Worm (Caenorhabditis elegans) whole organism, L4 larva: ENCODE results near the gene C54C6.11.

Source experiments
- Y5F2A.4 ChIP-seq: fragments of 200-800 bp; sonication (Bioruptor generic); optimal IDR thresholded peaks from 2 replicates; lab custom pipeline; 2018; ENCODE audit warnings: mild to moderate bottlenecking, missing genetic modification characterization, missing compliant biosample characterization
- aha-1 ChIP-seq: fragments of 150-350 bp; peaks from one replicate; lab custom pipeline; 2014; ENCODE audit warnings: missing biosample characterization, missing genetic modification characterization
- ceh-44 ChIP-seq: fragments of 200-800 bp; sonication (Bioruptor generic); IDR thresholded peaks from 2 replicates; pipeline ENCODE4 v1.3.6; 2022; ENCODE audit warnings: missing genetic modification reagents, missing genetic modification characterization, missing compliant biosample characterization
- ceh-62 ChIP-seq: sonication (generic microtip); optimal IDR thresholded peaks from 2 replicates; lab custom pipeline; 2017; ENCODE audit warnings: missing biosample characterization, missing genetic modification characterization
- ceh-82 ChIP-seq: sonication (generic microtip); optimal IDR thresholded peaks from 2 replicates; lab custom pipeline; 2017; ENCODE audit warnings: missing biosample characterization, missing genetic modification characterization
- daf-16 ChIP-seq, 3 experiments: sonication (generic microtip); optimal IDR thresholded peaks; 2 replicates each; lab custom pipeline; 2016 to 2017; ENCODE audit warnings: missing genetic modification characterization in 3 of 3, missing genetic modification reagents in 3 of 3, mild to moderate bottlenecking in 2 of 3, missing compliant biosample characterization in 2 of 3, missing biosample characterization in 1 of 3, moderate library complexity in 1 of 3
- dmd-6 ChIP-seq: fragments of 200-800 bp; sonication (Bioruptor generic); IDR thresholded peaks from 2 replicates; pipeline ENCODE4 v1.3.6; 2022; ENCODE audit warnings: missing genetic modification reagents, missing genetic modification characterization, missing compliant biosample characterization
- hif-1 ChIP-seq, 2 experiments: sonication (generic microtip); optimal IDR thresholded peaks; 2 replicates each; lab custom pipeline; 2016 to 2017; ENCODE audit warnings: missing compliant biosample characterization in 2 of 2, missing genetic modification characterization in 2 of 2, missing genetic modification reagents in 2 of 2, missing genotype in 2 of 2, mild to moderate bottlenecking in 1 of 2
- hlh-11 ChIP-seq: fragments of 200-800 bp; sonication (Bioruptor generic); optimal IDR thresholded peaks from 2 replicates; lab custom pipeline; 2018; ENCODE audit warnings: mild to moderate bottlenecking, missing genetic modification characterization, missing compliant biosample characterization
- lim-7 ChIP-seq: fragments of 200-800 bp; sonication (Bioruptor generic); IDR thresholded peaks from 2 replicates; pipeline ENCODE4 v1.3.6; 2022; ENCODE audit warnings: missing genetic modification characterization, missing compliant biosample characterization
- lin-39 ChIP-seq: fragments of 150-350 bp; optimal IDR thresholded peaks from 2 replicates; lab custom pipeline; 2014; ENCODE audit warnings: missing biosample characterization, missing genetic modification reagents, missing genetic modification characterization
- lsy-2 ChIP-seq, 2 experiments: fragments of 150-350 bp in 1 of 2; sonication (generic microtip) in 1 of 2; optimal IDR thresholded peaks; 2 replicates each; lab custom pipeline; 2014 to 2017; ENCODE audit warnings: missing biosample characterization in 2 of 2, missing genetic modification characterization in 2 of 2
- mdl-1 ChIP-seq, 2 experiments: fragments of 150-350 bp in 1 of 2; sonication (generic microtip) in 1 of 2; optimal IDR thresholded peaks; 2 replicates each; lab custom pipeline; 2014 to 2017; ENCODE audit warnings: missing biosample characterization in 2 of 2, missing genetic modification characterization in 2 of 2
- nhr-102 ChIP-seq: sonication (generic microtip); optimal IDR thresholded peaks from 2 replicates; lab custom pipeline; 2016; ENCODE audit warnings: mild to moderate bottlenecking, missing genetic modification characterization, moderate library complexity, missing compliant biosample characterization
- nhr-28 ChIP-seq: fragments of 150-350 bp; optimal IDR thresholded peaks from 2 replicates; lab custom pipeline; 2014; ENCODE audit warnings: missing biosample characterization, missing genetic modification characterization
- nhr-41 ChIP-seq: fragments of 200-800 bp; sonication (Bioruptor generic); IDR thresholded peaks from 2 replicates; pipeline ENCODE4 v1.3.6; 2022; ENCODE audit warnings: missing genetic modification reagents, missing genetic modification characterization, missing compliant biosample characterization
- nhr-48 ChIP-seq: sonication (generic microtip); optimal IDR thresholded peaks from 2 replicates; lab custom pipeline; 2016; ENCODE audit warnings: mild to moderate bottlenecking, missing genetic modification characterization, missing compliant biosample characterization
- nhr-6 ChIP-seq: fragments of 150-350 bp; optimal IDR thresholded peaks from 2 replicates; lab custom pipeline; 2014; ENCODE audit warnings: missing biosample characterization, missing genetic modification characterization
- nhr-76 ChIP-seq: fragments of 150-350 bp; optimal IDR thresholded peaks from 2 replicates; lab custom pipeline; 2014; ENCODE audit warnings: missing biosample characterization, missing genetic modification characterization
- pqm-1 ChIP-seq: sonication (generic microtip); optimal IDR thresholded peaks from 2 replicates; lab custom pipeline; 2017; ENCODE audit warnings: missing biosample characterization, missing genetic modification characterization
- set-16 ChIP-seq: fragments of 200-800 bp; sonication (Bioruptor generic); IDR thresholded peaks from 2 replicates; pipeline ENCODE4 v1.3.6; 2022; ENCODE audit warnings: missing genetic modification reagents, missing genetic modification characterization, missing compliant biosample characterization
- unc-62 ChIP-seq, 3 experiments: fragments of 150-350 bp in 1 of 3; sonication (generic microtip); optimal IDR thresholded peaks in 2 of 3; peaks in 1 of 3; 1 replicate in 1 of 3; 2 replicates in 2 of 3; lab custom pipeline; 2014 to 2017; ENCODE audit warnings: missing biosample characterization in 3 of 3, missing genetic modification characterization in 3 of 3, missing genetic modification reagents in 3 of 3, missing genotype in 1 of 3
- zfp-2 ChIP-seq: sonication (generic microtip); optimal IDR thresholded peaks from 2 replicates; lab custom pipeline; 2016; ENCODE audit warnings: mild to moderate bottlenecking, missing genetic modification characterization, missing compliant biosample characterization
- zfp-3 ChIP-seq: fragments of 200-800 bp; sonication (Bioruptor generic); conservative IDR thresholded peaks from 2 replicates; pipeline ENCODE4 v1.3.6; 2022; ENCODE audit warnings: missing genetic modification reagents, missing genetic modification characterization, missing compliant biosample characterization
- ztf-11 ChIP-seq: fragments of 150-350 bp; optimal IDR thresholded peaks from 2 replicates; lab custom pipeline; 2014; ENCODE audit warnings: missing biosample characterization, missing genetic modification characterization

Gene C54C6.11

DNA sequence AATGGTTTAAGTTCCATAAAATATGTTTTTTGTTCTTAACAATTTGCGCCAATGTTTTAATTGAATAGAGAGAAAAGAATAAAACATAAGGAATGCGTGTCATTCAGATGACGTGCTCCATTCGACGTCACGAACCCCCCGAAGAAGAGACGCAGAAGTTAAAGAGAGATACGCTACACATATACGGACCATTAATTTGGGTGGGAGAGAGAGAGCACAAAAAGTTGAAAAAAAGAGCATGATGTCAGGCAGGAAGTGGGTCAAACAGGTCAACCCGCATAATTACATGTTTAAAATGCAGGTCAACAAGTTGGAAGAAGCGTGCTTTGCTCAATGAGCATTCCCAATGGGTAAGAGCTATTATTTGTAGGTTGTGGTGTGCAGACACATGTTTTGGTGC, 12.1 kb downstream of the C54C6.11 start:
- TF ChIP-seq mdl-1 (tag; optimal IDR thresholded peaks at IDR 0.05; lab: Kevin White, UChicago) (peak in 1 of 2 experiments; percentile 13), ceh-62 (tag; lab: Kevin White, UChicago) (no peak), ceh-82 (tag; lab: Kevin White, UChicago) (no peak), lsy-2 (tag; optimal IDR thresholded peaks at IDR 0.05; lab: Kevin White, UChicago) (peak in 1 of 2 experiments; percentile 31), nhr-102 (no peak), ztf-11 (no peak), zfp-2 (no peak), lin-39 (no peak), nhr-76 (tag; lab: Kevin White, UChicago) (no peak), aha-1 (tag; lab: Kevin White, UChicago) (no peak)

- TF ChIP-seq aha-1 (tag; lab: Kevin White, UChicago) (peak; percentile 72), pqm-1 (tag; lab: Kevin White, UChicago) (no peak), unc-62 (GFP tag; optimal IDR thresholded peaks at IDR 0.05 in 1 of 2; lab: Kevin White, UChicago) (peak in 1 of 2 experiments; percentile 65), unc-62 (tag; optimal IDR thresholded peaks at IDR 0.05; lab: Kevin White, UChicago) (no peak)
- TF ChIP-seq, all 104 proteins: peak for 2
These were observed 14.2 kb downstream of the C54C6.11 start for ce11 chrIII:3562276-3562675.

DNA sequence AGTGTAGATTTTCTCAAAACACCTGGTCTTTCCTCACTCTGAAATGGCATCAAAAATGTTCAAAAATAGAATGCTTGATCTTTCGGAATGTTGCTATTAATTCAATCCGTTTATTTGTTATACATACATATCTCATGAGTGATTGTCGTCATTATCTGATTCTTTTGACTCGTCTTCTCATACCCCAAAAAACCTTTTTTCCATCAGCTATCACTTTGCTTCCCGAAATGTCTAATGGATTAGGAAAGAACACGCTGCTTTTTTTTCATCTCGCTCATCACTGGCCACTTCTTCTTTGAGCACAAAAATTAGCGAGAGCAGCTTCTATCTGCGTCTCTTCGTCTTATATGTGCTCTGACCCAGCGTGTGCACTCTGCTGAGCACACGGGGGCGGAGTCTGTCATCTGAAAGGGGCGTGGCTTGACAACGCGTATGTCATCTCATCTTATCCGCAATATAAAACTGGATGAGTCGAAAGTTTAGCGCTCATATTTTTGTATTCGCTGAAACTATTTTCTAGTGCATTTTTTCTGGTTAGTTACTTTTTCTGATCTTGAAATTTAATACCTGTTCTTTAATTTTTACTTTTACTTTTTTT, 16.7 kb downstream of the C54C6.11 start:
- TF ChIP-seq lim-7 (no peak), aha-1 (tag; lab: Kevin White, UChicago) (peak; percentile 58)

ce11 chrIII:3566785-3567184, 18.7 kb downstream of the C54C6.11 start:
- TF ChIP-seq set-16 (GFP tag; lab: Robert Waterston, UW): peak; percentile 86
- TF ChIP-seq unc-62 (GFP tag; optimal IDR thresholded peaks at IDR 0.05 in 1 of 2; lab: Kevin White, UChicago): no peak
- no peak for TF ChIP-seq unc-62 (tag; optimal IDR thresholded peaks at IDR 0.05; lab: Kevin White, UChicago)

ce11 chrIII:3569763-3570162, 21.6 kb downstream of the C54C6.11 start:
- TF ChIP-seq aha-1 (tag; lab: Kevin White, UChicago) (peak; percentile 92), hif-1 (tag; optimal IDR thresholded peaks at IDR 0.05; lab: Kevin White, UChicago) (no peak)

ce11 chrIII:3571371-3571902, 23.3 kb downstream of the C54C6.11 start:
- TF ChIP-seq dmd-6 (GFP tag; lab: Robert Waterston, UW) (peak; percentile 77; the same call in 1 of the 2 replicates), nhr-41 (GFP tag; lab: Robert Waterston, UW) (no peak), pqm-1 (tag; lab: Kevin White, UChicago) (peak; percentile 39), nhr-48 (tag; lab: Kevin White, UChicago) (peak; percentile 1), unc-62 (GFP tag; optimal IDR thresholded peaks at IDR 0.05 in 1 of 2; lab: Kevin White, UChicago) (peak in 1 of 2 experiments; percentile 55), unc-62 (tag; optimal IDR thresholded peaks at IDR 0.05; lab: Kevin White, UChicago) (no peak), nhr-6 (tag; lab: Kevin White, UChicago) (peak; percentile 22), zfp-3 (no peak), hlh-11 (tag; lab: Kevin White, UChicago) (peak; percentile 60), Y5F2A.4 (no peak), nhr-28 (peak; percentile 26)
- TF ChIP-seq, all 104 proteins: peak for 7

- TF ChIP-seq ceh-44 (GFP tag; lab: Robert Waterston, UW): no peak
These were observed 25.2 kb downstream of the C54C6.11 start, which contains the start of gene nhr-6 for ce11 chrIII:3573281-3573680. TSS of gene nhr-6 (plus strand) at chrIII:3573581.

ce11 chrIII:3581636-3582035, 33.5 kb downstream of the C54C6.11 start, which contains the start of gene C48D5.3:
TSS of gene C48D5.3 (minus strand) at chrIII:3581736.
- TF ChIP-seq pqm-1 (tag; lab: Kevin White, UChicago) (peak; percentile 44), daf-16 (GFP tag; optimal IDR thresholded peaks at IDR 0.05; lab: Kevin White, UChicago) (no peak), daf-16 (tag; optimal IDR thresholded peaks at IDR 0.05; lab: Kevin White, UChicago) (no peak)
